Fruit fly (Drosophila melanogaster): Measurements from ENCODE around the gene Mms19.

Mms19 gene

DNA sequence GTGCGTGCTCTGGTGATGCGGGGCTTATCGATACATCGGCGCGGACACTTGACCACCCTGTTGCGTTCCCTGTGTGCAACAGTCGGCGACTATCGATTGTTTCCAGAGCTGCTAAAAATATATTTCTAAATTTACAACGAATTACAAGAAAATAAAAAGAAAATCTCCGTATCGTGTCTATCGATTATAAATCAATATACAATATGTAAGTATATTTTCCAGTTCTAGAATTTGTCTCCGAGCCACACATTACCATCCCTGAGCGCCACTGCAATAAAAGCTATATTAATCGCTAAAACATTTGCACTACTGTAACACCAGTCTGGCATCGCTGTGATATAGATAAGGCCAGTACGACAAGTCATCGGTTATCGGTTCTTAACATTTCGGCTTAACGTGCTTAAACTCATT, at the start of gene Mms19, which contains the start of gene Kat60:
Mms19 (plus strand) TSS at position 347 of the 411 bp plus-strand sequence.
Kat60 (minus strand) TSS at position 13 of the 411 bp plus-strand sequence.
- TF ChIP-seq bab1 (GFP tag; optimal IDR thresholded peaks at IDR 0.05) (peak; percentile 32), pad (GFP tag; optimal IDR thresholded peaks at IDR 0.05) (peak; percentile 58), CG5204 (GFP tag; optimal IDR thresholded peaks at IDR 0.05) (no peak), CG14711 (tag; optimal IDR thresholded peaks at IDR 0.05) (peak; percentile 91), tj (GFP tag; optimal IDR thresholded peaks at IDR 0.05) (peak; percentile 76), Clk (GFP tag; optimal IDR thresholded peaks at IDR 0.05) (peak; percentile 59), CG7101 (tag; optimal IDR thresholded peaks at IDR 0.05) (peak; percentile 61), cnc (optimal IDR thresholded peaks at IDR 0.05) (no peak), Mnt (GFP tag; optimal IDR thresholded peaks at IDR 0.05) (peak; percentile 80), Hr96 (GFP tag; optimal IDR thresholded peaks at IDR 0.05) (no peak), CG12768 (GFP tag; optimal IDR thresholded peaks at IDR 0.05) (peak; percentile 43), toe (GFP tag; optimal IDR thresholded peaks at IDR 0.05) (peak; percentile 93), cic (GFP tag; optimal IDR thresholded peaks at IDR 0.05) (no peak), CG33017 (tag; optimal IDR thresholded peaks at IDR 0.05) (peak; percentile 44), CG7045 (GFP tag; optimal IDR thresholded peaks at IDR 0.05) (peak; percentile 64), Crg-1 (GFP tag; optimal IDR thresholded peaks at IDR 0.05) (peak; percentile 17), CG1620 (GFP tag; optimal IDR thresholded peaks at IDR 0.05) (peak; percentile 86), ovo (GFP tag; optimal IDR thresholded peaks at IDR 0.05) (peak; percentile 62), CG11617 (GFP tag; optimal IDR thresholded peaks at IDR 0.05) (peak; percentile 56), kay (GFP tag; ENCODE audit: borderline replicate concordance) (no peak)

DNA sequence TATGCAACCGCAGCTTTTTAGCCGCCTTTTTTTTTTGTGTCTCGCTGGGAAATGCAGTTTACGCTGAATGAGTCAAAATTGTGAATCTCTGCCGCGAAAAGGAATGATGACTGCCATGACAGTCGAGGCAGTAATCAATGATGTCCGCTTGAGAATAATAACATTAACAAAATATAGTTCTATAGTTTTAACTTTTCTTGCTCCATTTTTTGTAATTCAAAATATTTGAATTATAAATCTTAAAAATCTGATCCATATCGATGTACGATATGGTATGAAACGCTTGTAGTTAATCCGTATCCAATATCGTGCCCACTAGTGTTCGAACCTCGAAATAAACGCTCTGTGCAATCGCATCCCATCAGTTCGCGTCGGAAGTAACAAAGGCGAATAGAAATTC, 44.5 kb upstream of the Mms19 start:
- TF ChIP-seq ovo (GFP tag; optimal IDR thresholded peaks at IDR 0.05) = no peak
- TF ChIP-seq kay (GFP tag; ENCODE audit: borderline replicate concordance) = peak; percentile 34

dm6 chr3R:5193271-5193670, 39.1 kb upstream of the Mms19 start:
- TF ChIP-seq cic (GFP tag; optimal IDR thresholded peaks at IDR 0.05) = no peak
- TF ChIP-seq CG33017 (tag; optimal IDR thresholded peaks at IDR 0.05) = no peak
- TF ChIP-seq bab1 (GFP tag; optimal IDR thresholded peaks at IDR 0.05) = no peak
- no peak for TF ChIP-seq CG1620 (GFP tag; optimal IDR thresholded peaks at IDR 0.05)
- no peak for TF ChIP-seq pad (GFP tag; optimal IDR thresholded peaks at IDR 0.05)
- peak; percentile 52 for TF ChIP-seq kay (GFP tag; ENCODE audit: borderline replicate concordance)

dm6 chr3R:5198302-5198701, 34.0 kb upstream of the Mms19 start:
- no peak for TF ChIP-seq Hr96 (GFP tag; optimal IDR thresholded peaks at IDR 0.05)
- peak; percentile 27 for TF ChIP-seq CG7101 (tag; optimal IDR thresholded peaks at IDR 0.05)
- peak; percentile 46 for TF ChIP-seq CG14711 (tag; optimal IDR thresholded peaks at IDR 0.05)
- no peak for TF ChIP-seq cic (GFP tag; optimal IDR thresholded peaks at IDR 0.05)
- TF ChIP-seq CG1620 (GFP tag; optimal IDR thresholded peaks at IDR 0.05) = no peak
- TF ChIP-seq Clk (GFP tag; optimal IDR thresholded peaks at IDR 0.05) = peak; percentile 17
- peak; percentile 56 for TF ChIP-seq CG33017 (tag; optimal IDR thresholded peaks at IDR 0.05)
- no peak for TF ChIP-seq ovo (GFP tag; optimal IDR thresholded peaks at IDR 0.05)
- TF ChIP-seq CG5204 (GFP tag; optimal IDR thresholded peaks at IDR 0.05) = no peak
- no peak for TF ChIP-seq pad (GFP tag; optimal IDR thresholded peaks at IDR 0.05)
- no peak for TF ChIP-seq bab1 (GFP tag; optimal IDR thresholded peaks at IDR 0.05)
- TF ChIP-seq CG7045 (GFP tag; optimal IDR thresholded peaks at IDR 0.05) = peak; percentile 50
- TF ChIP-seq CG12768 (GFP tag; optimal IDR thresholded peaks at IDR 0.05) = peak; percentile 55
- TF ChIP-seq toe (GFP tag; optimal IDR thresholded peaks at IDR 0.05) = peak; percentile 26

- TF ChIP-seq Clk (GFP tag; optimal IDR thresholded peaks at IDR 0.05) = no peak
- no peak for TF ChIP-seq CG7101 (tag; optimal IDR thresholded peaks at IDR 0.05)
- no peak for TF ChIP-seq Hr96 (GFP tag; optimal IDR thresholded peaks at IDR 0.05)
- no peak for TF ChIP-seq CG1620 (GFP tag; optimal IDR thresholded peaks at IDR 0.05)
- TF ChIP-seq CG12768 (GFP tag; optimal IDR thresholded peaks at IDR 0.05) = no peak
- TF ChIP-seq CG5204 (GFP tag; optimal IDR thresholded peaks at IDR 0.05) = no peak
- TF ChIP-seq cnc (optimal IDR thresholded peaks at IDR 0.05) = no peak
- no peak for TF ChIP-seq tj (GFP tag; optimal IDR thresholded peaks at IDR 0.05)
- no peak for TF ChIP-seq toe (GFP tag; optimal IDR thresholded peaks at IDR 0.05)
- no peak for TF ChIP-seq Mnt (GFP tag; optimal IDR thresholded peaks at IDR 0.05)
- no peak for TF ChIP-seq kay (GFP tag; ENCODE audit: borderline replicate concordance)
- no peak for TF ChIP-seq CG33017 (tag; optimal IDR thresholded peaks at IDR 0.05)
- TF ChIP-seq ovo (GFP tag; optimal IDR thresholded peaks at IDR 0.05) = no peak
- no peak for TF ChIP-seq bab1 (GFP tag; optimal IDR thresholded peaks at IDR 0.05)
- no peak for TF ChIP-seq CG11617 (GFP tag; optimal IDR thresholded peaks at IDR 0.05)
Observed at dm6 chr3R:5199581-5199980, 32.8 kb upstream of the Mms19 start.

- TF ChIP-seq pad (GFP tag; optimal IDR thresholded peaks at IDR 0.05) = no peak
Observed at dm6 chr3R:5203796-5204195, 28.5 kb upstream of the Mms19 start.

- TF ChIP-seq Hr96 (GFP tag; optimal IDR thresholded peaks at IDR 0.05) (no peak), tj (GFP tag; optimal IDR thresholded peaks at IDR 0.05) (peak; percentile 79)
Observed at dm6 chr3R:5205319-5206033, 26.9 kb upstream of the Mms19 start.
